Fruit fly (Drosophila melanogaster) whole organism, embryonic: ENCODE results near the gene CG32459.

ENCODE experiments used
- Bteb2 ChIP-seq: fragments of 200-800 bp; sonication (Bioruptor generic); optimal IDR thresholded peaks from 2 replicates; lab custom pipeline; 2016; ENCODE audit warnings: missing biosample characterization, missing genetic modification characterization
- CG10321 ChIP-seq: fragments of 200-800 bp; sonication (Bioruptor generic); IDR thresholded peaks from 2 replicates; pipeline ENCODE4 v1.3.6; 2022; ENCODE audit warnings: missing biosample characterization, missing genetic modification characterization
- CG11085 ChIP-seq: fragments of 200-800 bp; sonication (Bioruptor generic); IDR thresholded peaks from 2 replicates; pipeline ENCODE4 v1.3.6; 2022; ENCODE audit warnings: missing biosample characterization, missing genetic modification characterization
- CG12236 ChIP-seq: fragments of 200-800 bp; sonication (Bioruptor generic); optimal IDR thresholded peaks from 2 replicates; lab custom pipeline; 2016; ENCODE audit warnings: missing biosample characterization, missing genetic modification characterization
- CG13424 ChIP-seq: fragments of 200-800 bp; sonication (Bioruptor generic); optimal IDR thresholded peaks from 2 replicates; lab custom pipeline; 2019; ENCODE audit warnings: missing biosample characterization, mild to moderate bottlenecking, missing genetic modification characterization, moderate library complexity
- CG13775 ChIP-seq: fragments of 200-800 bp; sonication (Bioruptor generic); optimal IDR thresholded peaks from 3 replicates; lab custom pipeline; 2017; ENCODE audit warnings: missing biosample characterization, mild to moderate bottlenecking, missing genetic modification characterization
- CG14441 ChIP-seq: fragments of 200-800 bp; sonication (Bioruptor generic); IDR thresholded peaks from 2 replicates; pipeline ENCODE4 v1.3.6; 2022; ENCODE audit warnings: missing biosample characterization, missing genetic modification characterization
- CG15011 ChIP-seq: fragments of 200-800 bp; sonication (Bioruptor generic); optimal IDR thresholded peaks from 3 replicates; lab custom pipeline; 2018; ENCODE audit warnings: missing biosample characterization, mild to moderate bottlenecking, missing genetic modification characterization
- CG15269 ChIP-seq: fragments of 200-800 bp; sonication (Bioruptor generic); optimal IDR thresholded peaks from 2 replicates; lab custom pipeline; 2018; ENCODE audit warnings: missing biosample characterization, mild to moderate bottlenecking, missing genetic modification characterization, moderate library complexity
- CG16779 ChIP-seq: fragments of 200-800 bp; sonication (Bioruptor generic); IDR thresholded peaks from 2 replicates; pipeline ENCODE4 v1.3.6; 2022; ENCODE audit warnings: missing biosample characterization, missing genetic modification characterization
- CG16813 ChIP-seq: fragments of 200-800 bp; sonication (Bioruptor generic); IDR thresholded peaks from 3 replicates; pipeline ENCODE4 v1.3.6; 2022; ENCODE audit warnings: missing biosample characterization, missing genetic modification characterization; ENCODE audit not compliant: partially characterized antibody
- CG32767 ChIP-seq: fragments of 200-800 bp; sonication (Bioruptor generic); IDR thresholded peaks from 2 replicates; pipeline ENCODE4 v1.3.6; 2022; ENCODE audit warnings: missing biosample characterization, missing genetic modification characterization
- CG33213 ChIP-seq: fragments of 200-800 bp; sonication (Bioruptor generic); optimal IDR thresholded peaks from 3 replicates; lab custom pipeline; 2016; ENCODE audit warnings: missing biosample characterization, missing genetic modification characterization
- CG34224 ChIP-seq: fragments of 200-800 bp; sonication (Bioruptor generic); IDR thresholded peaks from 3 replicates; pipeline ENCODE4 v1.3.6; 2022; ENCODE audit warnings: missing biosample characterization, missing genetic modification characterization; ENCODE audit not compliant: partially characterized antibody
- CG3995 ChIP-seq: fragments of 200-800 bp; sonication (Bioruptor generic); optimal IDR thresholded peaks from 3 replicates; lab custom pipeline; 2016; ENCODE audit warnings: missing biosample characterization, missing genetic modification characterization
- CG4617 ChIP-seq: fragments of 200-800 bp; sonication (Bioruptor generic); optimal IDR thresholded peaks from 3 replicates; lab custom pipeline; 2016; ENCODE audit warnings: missing biosample characterization, missing genetic modification characterization, borderline replicate concordance
- CG4730 ChIP-seq: fragments of 200-800 bp; sonication (Bioruptor generic); IDR thresholded peaks from 2 replicates; pipeline ENCODE4 v1.3.6; 2022; ENCODE audit warnings: missing biosample characterization, missing genetic modification characterization
- CG6254 ChIP-seq: fragments of 200-800 bp; sonication (Bioruptor generic); optimal IDR thresholded peaks from 3 replicates; lab custom pipeline; 2017; ENCODE audit warnings: mild to moderate bottlenecking, missing biosample characterization, missing genetic modification reagents, missing genetic modification characterization
- CG9797 ChIP-seq: fragments of 200-800 bp; sonication (Bioruptor generic); optimal IDR thresholded peaks from 3 replicates; lab custom pipeline; 2018; ENCODE audit warnings: missing biosample characterization, mild to moderate bottlenecking, missing genetic modification characterization
- Camta ChIP-seq: fragments of 200-800 bp; sonication (Bioruptor generic); optimal IDR thresholded peaks from 2 replicates; lab custom pipeline; 2016; ENCODE audit warnings: missing biosample characterization, missing genetic modification characterization
- Chrac-16 ChIP-seq: fragments of 200-800 bp; sonication (Bioruptor generic); optimal IDR thresholded peaks from 3 replicates; lab custom pipeline; 2016; ENCODE audit warnings: missing biosample characterization, missing genetic modification characterization
- CrebB ChIP-seq: fragments of 200-800 bp; sonication (Bioruptor generic); optimal IDR thresholded peaks from 3 replicates; lab custom pipeline; 2018; ENCODE audit warnings: missing biosample characterization, mild to moderate bottlenecking, missing genetic modification characterization
- D19A ChIP-seq: fragments of 200-800 bp; optimal IDR thresholded peaks from 3 replicates; lab custom pipeline; 2019; ENCODE audit warnings: missing biosample characterization, mild to moderate bottlenecking, missing genetic modification characterization, moderate library complexity
- Hand ChIP-seq: fragments of 200-800 bp; sonication (Bioruptor generic); optimal IDR thresholded peaks from 2 replicates; lab custom pipeline; 2017; ENCODE audit warnings: mild to moderate bottlenecking, missing biosample characterization, missing genetic modification reagents, missing genetic modification characterization
- Hey ChIP-seq: fragments of 200-800 bp; sonication (Bioruptor generic); optimal IDR thresholded peaks from 3 replicates; lab custom pipeline; 2018; ENCODE audit warnings: missing biosample characterization, mild to moderate bottlenecking, missing genetic modification characterization
- HmgD ChIP-seq: fragments of 200-800 bp; sonication (Bioruptor generic); optimal IDR thresholded peaks from 3 replicates; lab custom pipeline; 2016; ENCODE audit warnings: missing biosample characterization, missing genetic modification characterization
- Hr3 ChIP-seq: fragments of 200-800 bp; sonication (Bioruptor generic); optimal IDR thresholded peaks from 3 replicates; lab custom pipeline; 2016; ENCODE audit warnings: missing biosample characterization, missing genetic modification characterization
- Nf-YB ChIP-seq: fragments of 200-800 bp; sonication (Bioruptor generic); optimal IDR thresholded peaks from 3 replicates; lab custom pipeline; 2019; ENCODE audit warnings: missing biosample characterization, mild to moderate bottlenecking, missing genetic modification characterization, moderate library complexity
- Optix ChIP-seq: fragments of 200-800 bp; sonication (Bioruptor generic); IDR thresholded peaks from 3 replicates; pipeline ENCODE4 v1.3.6; 2022; ENCODE audit warnings: missing biosample characterization, missing genetic modification characterization
- Scr ChIP-seq: fragments of 200-800 bp; sonication (Bioruptor generic); IDR thresholded peaks from 2 replicates; pipeline ENCODE4 v1.3.6; 2022; ENCODE audit warnings: missing biosample characterization, missing genetic modification characterization; ENCODE audit not compliant: partially characterized antibody
- Xrp1 ChIP-seq: fragments of 200-800 bp; sonication (Bioruptor generic); IDR thresholded peaks from 2 replicates; pipeline ENCODE4 v1.3.6; 2022; ENCODE audit warnings: missing biosample characterization, missing genetic modification characterization
- aop ChIP-seq: fragments of 200-800 bp; sonication (Bioruptor generic); IDR thresholded peaks from 2 replicates; pipeline ENCODE4 v1.3.6; 2022; ENCODE audit warnings: missing biosample characterization, missing genetic modification characterization
- az2 ChIP-seq: fragments of 200-800 bp; sonication (Bioruptor generic); optimal IDR thresholded peaks from 3 replicates; lab custom pipeline; 2016; ENCODE audit warnings: missing biosample characterization, missing genetic modification characterization
- caup ChIP-seq: fragments of 200-800 bp; sonication (Bioruptor generic); optimal IDR thresholded peaks from 3 replicates; lab custom pipeline; 2017; ENCODE audit warnings: missing biosample characterization, mild to moderate bottlenecking, missing genetic modification characterization, moderate library complexity; ENCODE audit not compliant: severe bottlenecking
- chif ChIP-seq, 2 experiments: fragments of 200-800 bp; sonication (Bioruptor generic); optimal IDR thresholded peaks; 3 replicates each; lab custom pipeline; 2016; ENCODE audit warnings: missing biosample characterization in 2 of 2, missing genetic modification characterization in 2 of 2
- crol ChIP-seq: fragments of 200-800 bp; sonication (Bioruptor generic); IDR thresholded peaks from 2 replicates; pipeline ENCODE4 v1.3.6; 2022; ENCODE audit warnings: missing biosample characterization, missing genetic modification characterization
- dati ChIP-seq: fragments of 200-800 bp; sonication (Bioruptor generic); IDR thresholded peaks from 2 replicates; pipeline ENCODE4 v1.3.6; 2022; ENCODE audit warnings: missing biosample characterization, missing genetic modification characterization
- eyg ChIP-seq: fragments of 200-800 bp; sonication (Bioruptor generic); optimal IDR thresholded peaks from 3 replicates; lab custom pipeline; 2016; ENCODE audit warnings: missing biosample characterization, missing genetic modification characterization
- hth ChIP-seq: fragments of >200 bp; optimal IDR thresholded peaks from 2 replicates; lab custom pipeline; 2017; ENCODE audit warnings: inconsistent platforms
- jigr1 ChIP-seq: fragments of 200-800 bp; sonication (Bioruptor generic); IDR thresholded peaks from 3 replicates; pipeline ENCODE4 v1.3.6; 2022; ENCODE audit warnings: missing biosample characterization, missing genetic modification characterization
- kay ChIP-seq: fragments of 200-800 bp; sonication (Bioruptor generic); optimal IDR thresholded peaks from 2 replicates; lab custom pipeline; 2016; ENCODE audit warnings: missing biosample characterization, missing genetic modification characterization
- nau ChIP-seq: fragments of 200-800 bp; sonication (Bioruptor generic); optimal IDR thresholded peaks from 3 replicates; lab custom pipeline; 2017; ENCODE audit warnings: missing biosample characterization, mild to moderate bottlenecking, missing genetic modification characterization, missing genetic modification reagents
- onecut ChIP-seq: fragments of 200-800 bp; sonication (Bioruptor generic); IDR thresholded peaks from 2 replicates; pipeline ENCODE4 v1.3.6; 2022; ENCODE audit warnings: missing biosample characterization, missing genetic modification characterization
- rib ChIP-seq: fragments of 200-800 bp; sonication (Bioruptor generic); IDR thresholded peaks from 2 replicates; pipeline ENCODE4 v1.3.6; 2022; ENCODE audit warnings: missing biosample characterization, missing genetic modification characterization
- ro ChIP-seq: fragments of 200-800 bp; sonication (Bioruptor generic); IDR thresholded peaks from 2 replicates; pipeline ENCODE4 v1.3.6; 2022; ENCODE audit warnings: missing biosample characterization, missing genetic modification characterization
- sens ChIP-seq: fragments of 200-800 bp; sonication (Bioruptor generic); peaks from one replicate; lab custom pipeline; 2016; ENCODE audit warnings: missing biosample characterization, missing genetic modification characterization
- sim ChIP-seq: fragments of 200-800 bp; sonication (Bioruptor generic); IDR thresholded peaks from 2 replicates; pipeline ENCODE4 v1.3.6; 2022; ENCODE audit warnings: missing biosample characterization, missing genetic modification characterization
- twi ChIP-seq: fragments of 200-800 bp; optimal IDR thresholded peaks from 2 replicates; lab custom pipeline; 2019; ENCODE audit warnings: missing biosample characterization, mild to moderate bottlenecking, missing genetic modification characterization, moderate library complexity
- zen2 ChIP-seq: fragments of 200-800 bp; sonication (Bioruptor generic); IDR thresholded peaks from 3 replicates; pipeline ENCODE4 v1.3.6; 2022; ENCODE audit warnings: missing biosample characterization, missing genetic modification characterization; ENCODE audit not compliant: partially characterized antibody

Gene CG32459

dm6 chr3L:22863367-22864078 is 7.7 kb upstream of the CG32459 start, which contains the start of gene CG33169 (continued):
- TF ChIP-seq eyg, result peak; percentile 81
- peak; percentile 84 for TF ChIP-seq sens (GFP tag; lab: Kevin White, UChicago)
- peak; percentile 99 for TF ChIP-seq kay (GFP tag; lab: Kevin White, UChicago)
- peak; percentile 67 for TF ChIP-seq Bteb2 (GFP tag; lab: Kevin White, UChicago)
- peak; percentile 76 for TF ChIP-seq onecut (GFP tag; lab: Robert Waterston, UW)
- peak; percentile 75 to 77 for TF ChIP-seq chif (GFP tag; optimal IDR thresholded peaks at IDR 0.05; lab: Kevin White, UChicago)
- peak; percentile 35; the same call in 1 of the 2 replicates for TF ChIP-seq aop
- TF ChIP-seq CG10321 (GFP tag; lab: Robert Waterston, UW), result peak; percentile 56; the same call in 1 of the 2 replicates
- peak; percentile 96 for TF ChIP-seq CG33213 (GFP tag; lab: Kevin White, UChicago)
- TF ChIP-seq CG16779 (GFP tag; lab: Robert Waterston, UW), result peak; percentile 94
- peak; percentile 91 for TF ChIP-seq caup
- peak; percentile 46; the same call in 1 of the 2 replicates for TF ChIP-seq dati (GFP tag; lab: Robert Waterston, UW)
- TF ChIP-seq CG13424 (tag; lab: Kevin White, UChicago), result peak; percentile 66
- TF ChIP-seq CG12236, result peak; percentile 63
- TF ChIP-seq CG14441, result peak; percentile 69; the same call in 1 of the 2 replicates
- peak; percentile 57 for TF ChIP-seq CG13775 (GFP tag; lab: Kevin White, UChicago)
- TF ChIP-seq Camta, result peak; percentile 83
- peak; percentile 71 for TF ChIP-seq Chrac-16 (GFP tag; lab: Kevin White, UChicago)
- peak; percentile 33 for TF ChIP-seq D19A
- TF ChIP-seq rib (GFP tag; lab: Robert Waterston, UW), result peak; percentile 89
- TF ChIP-seq CrebB (tag; lab: Kevin White, UChicago), result peak; percentile 82
- peak; percentile 38; the same call in 1 of the 2 replicates for TF ChIP-seq CG32767 (GFP tag; lab: Robert Waterston, UW)
- TF ChIP-seq CG16813 (GFP tag; lab: Robert Waterston, UW), result peak; percentile 71
- TF ChIP-seq twi, result peak; percentile 52
- peak; percentile 68 for TF ChIP-seq az2
- peak; percentile 71 for TF ChIP-seq Hey (tag; lab: Kevin White, UChicago)
- TF ChIP-seq Optix, result peak; percentile 67
- TF ChIP-seq CG4617, result peak; percentile 85
- peak; percentile 54; the same call in 2 of the 3 replicates for TF ChIP-seq CG34224 (GFP tag; lab: Robert Waterston, UW)
- peak; percentile 39 for TF ChIP-seq Nf-YB (GFP tag; lab: Kevin White, UChicago)
- peak; percentile 98 for TF ChIP-seq Hr3 (GFP tag; lab: Kevin White, UChicago)
- TF ChIP-seq Hand (GFP tag; lab: Kevin White, UChicago), result peak; percentile 47
- peak; percentile 52 for TF ChIP-seq CG15011 (GFP tag; lab: Kevin White, UChicago)
- peak; percentile 73; the same call in 1 of the 2 replicates for TF ChIP-seq ro
- TF ChIP-seq HmgD (GFP tag; lab: Kevin White, UChicago), result peak; percentile 98
- peak; percentile 95 for TF ChIP-seq CG11085 (GFP tag; lab: Robert Waterston, UW)
- 0 out of 3 replicates have a peak, but pooled peaks have one; percentile 49 for TF ChIP-seq jigr1 (GFP tag; lab: Robert Waterston, UW)
- TF ChIP-seq sim (GFP tag; lab: Robert Waterston, UW), result no peak
- peak; percentile 44 for TF ChIP-seq CG4730
- peak; percentile 70 for TF ChIP-seq Xrp1 (GFP tag; lab: Robert Waterston, UW)
- peak; percentile 26; the same call in 1 of the 3 replicates for TF ChIP-seq zen2 (GFP tag; lab: Robert Waterston, UW)
- TF ChIP-seq CG3995 (GFP tag; lab: Kevin White, UChicago), result peak; percentile 66
- peak; percentile 69 for TF ChIP-seq CG15269 (tag; lab: Kevin White, UChicago)
- peak; percentile 50 for TF ChIP-seq CG9797 (GFP tag; lab: Kevin White, UChicago)
- peak; percentile 62 for TF ChIP-seq Scr (GFP tag; lab: Robert Waterston, UW)
- no peak for TF ChIP-seq CG6254 (GFP tag; lab: Kevin White, UChicago)
- no peak for TF ChIP-seq hth (lab: Kevin White, UChicago)
- TF ChIP-seq nau, result no peak
- peak; percentile 54 for TF ChIP-seq crol
